Worm (Caenorhabditis elegans) whole organism, L3 larva: Measurements from ENCODE around the gene F13A7.11.

ENCODE experiments used
- aly-2 ChIP-seq: fragments of 150-350 bp; optimal IDR thresholded peaks from 2 replicates; lab custom pipeline; 2014; ENCODE audit warnings: missing biosample characterization, missing genetic modification characterization
- ama-1 ChIP-seq: fragments of 150-350 bp; optimal IDR thresholded peaks from 2 replicates; lab custom pipeline; 2018
- ceh-16 ChIP-seq: sonication (generic microtip); optimal IDR thresholded peaks from 2 replicates; lab custom pipeline; 2017; ENCODE audit warnings: missing biosample characterization, missing genetic modification characterization
- ceh-28 ChIP-seq: fragments of 150-350 bp; optimal IDR thresholded peaks from 2 replicates; lab custom pipeline; 2014; ENCODE audit warnings: missing biosample characterization, missing genetic modification reagents, missing genetic modification characterization
- ceh-82 ChIP-seq: fragments of 150-350 bp; optimal IDR thresholded peaks from 2 replicates; lab custom pipeline; 2014; ENCODE audit warnings: missing biosample characterization, missing genetic modification characterization
- nhr-28 ChIP-seq: fragments of 150-350 bp; optimal IDR thresholded peaks from 2 replicates; lab custom pipeline; 2014; ENCODE audit warnings: missing biosample characterization, missing genetic modification characterization
- nhr-67 ChIP-seq: fragments of 150-350 bp; optimal IDR thresholded peaks from 2 replicates; lab custom pipeline; 2014; ENCODE audit warnings: missing biosample characterization, missing genetic modification characterization
- nhr-76 ChIP-seq: fragments of 150-350 bp; sonication (generic microtip); optimal IDR thresholded peaks from 5 replicates; lab custom pipeline; 2014; ENCODE audit warnings: missing biosample characterization, missing genetic modification characterization
- snpc-4 ChIP-seq: fragments of 150-350 bp; optimal IDR thresholded peaks from 2 replicates; lab custom pipeline; 2014; ENCODE audit warnings: missing biosample characterization, missing genetic modification characterization

DNA sequence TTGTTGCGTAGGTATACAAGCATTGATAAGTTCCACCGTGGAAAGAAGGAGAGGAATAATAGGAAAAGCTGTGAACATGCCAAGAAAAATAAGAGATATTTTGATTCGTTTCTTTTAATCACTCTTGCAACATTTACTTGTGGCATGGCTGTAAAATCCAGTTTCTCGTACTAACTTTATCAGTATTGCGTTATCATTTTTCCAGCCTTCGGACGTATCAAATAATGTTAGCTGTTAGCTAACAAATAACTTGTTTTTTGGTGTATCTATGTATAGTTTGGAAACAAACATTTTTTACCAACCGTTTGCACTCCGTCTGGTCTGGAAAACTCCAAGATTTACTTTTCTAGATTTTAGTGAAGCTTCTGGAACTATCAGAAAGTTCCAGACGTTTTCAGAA is 38.4 kb upstream of the F13A7.11 start, which contains the start of gene clec-234:
- TF ChIP-seq ceh-82 (tag; lab: Kevin White, UChicago) (no peak), aly-2 (tag; lab: Kevin White, UChicago) (no peak), nhr-28 (tag; lab: Kevin White, UChicago) (no peak), ceh-16 (no peak), nhr-76 (tag; lab: Kevin White, UChicago) (no peak), snpc-4 (no peak), nhr-67 (tag; lab: Kevin White, UChicago) (no peak), ama-1 (lab: Kevin White, UChicago) (no peak), ceh-28 (tag; lab: Kevin White, UChicago) (no peak)
